Worm (Caenorhabditis elegans) whole organism, mixed stage, embryonic: ENCODE data around the gene clec-204.
A peak's percentile ranks its signal among the peaks of the same experiment; 100 is the strongest.

Experiments
- M03D4.4 ChIP-seq: sonication (generic microtip); optimal IDR thresholded peaks from 2 replicates; lab custom pipeline; 2017; ENCODE audit warnings: mild to moderate bottlenecking, missing genetic modification characterization, missing compliant biosample characterization
- bed-3 ChIP-seq: fragments of 200-800 bp; sonication (Bioruptor generic); optimal IDR thresholded peaks from 3 replicates; lab custom pipeline; 2018; ENCODE audit warnings: mild to moderate bottlenecking, missing genetic modification characterization, moderate library complexity, missing compliant biosample characterization
- blmp-1 ChIP-seq: fragments of 150-350 bp; optimal IDR thresholded peaks from 2 replicates; lab custom pipeline; 2014; ENCODE audit warnings: missing biosample characterization, missing genetic modification characterization
- ceh-43 ChIP-seq: fragments of 200-800 bp; sonication (Bioruptor generic); optimal IDR thresholded peaks from 2 replicates; lab custom pipeline; 2018; ENCODE audit warnings: mild to moderate bottlenecking, missing genetic modification characterization, moderate library complexity, missing compliant biosample characterization
- ceh-83 ChIP-seq: fragments of 200-800 bp; sonication (Bioruptor generic); optimal IDR thresholded peaks from 2 replicates; lab custom pipeline; 2018; ENCODE audit warnings: mild to moderate bottlenecking, missing genetic modification characterization, missing compliant biosample characterization
- ces-1 ChIP-seq: fragments of 150-350 bp; optimal IDR thresholded peaks from 2 replicates; lab custom pipeline; 2014; ENCODE audit warnings: missing biosample characterization, missing genetic modification reagents, missing genetic modification characterization
- cnd-1 ChIP-seq: fragments of 200-800 bp; sonication (Bioruptor generic); optimal IDR thresholded peaks from 2 replicates; lab custom pipeline; 2018; ENCODE audit warnings: mild to moderate bottlenecking, missing genetic modification characterization, missing compliant biosample characterization
- drap-1 ChIP-seq: fragments of 200-800 bp; sonication (Bioruptor generic); optimal IDR thresholded peaks from 3 replicates; lab custom pipeline; 2018; ENCODE audit warnings: mild to moderate bottlenecking, missing genetic modification characterization, missing compliant biosample characterization
- elt-1 ChIP-seq: sonication (generic microtip); optimal IDR thresholded peaks from 2 replicates; lab custom pipeline; 2017; ENCODE audit warnings: missing genetic modification characterization, mild to moderate bottlenecking, missing compliant biosample characterization, antibody characterized with exemption, moderate library complexity, borderline replicate concordance; ENCODE audit not compliant: insufficient read depth
- elt-3 ChIP-seq: fragments of 150-350 bp; optimal IDR thresholded peaks from 2 replicates; lab custom pipeline; 2014; ENCODE audit warnings: missing biosample characterization, missing genetic modification characterization
- flh-1 ChIP-seq: fragments of 200-800 bp; sonication (Bioruptor generic); optimal IDR thresholded peaks from 2 replicates; lab custom pipeline; 2018; ENCODE audit warnings: mild to moderate bottlenecking, missing genetic modification characterization, moderate library complexity, missing compliant biosample characterization
- ham-2 ChIP-seq: fragments of 200-800 bp; sonication (Bioruptor generic); optimal IDR thresholded peaks from 2 replicates; lab custom pipeline; 2018; ENCODE audit warnings: mild to moderate bottlenecking, missing genetic modification characterization, missing compliant biosample characterization
- hlh-1 ChIP-seq: fragments of 150-350 bp; optimal IDR thresholded peaks from 2 replicates; lab custom pipeline; 2014; ENCODE audit warnings: missing biosample characterization, missing genetic modification reagents, missing genetic modification characterization
- lin-13 ChIP-seq: fragments of 150-350 bp; optimal IDR thresholded peaks from 2 replicates; lab custom pipeline; 2014; ENCODE audit warnings: missing biosample characterization, missing genetic modification characterization
- lin-32 ChIP-seq: fragments of 200-800 bp; sonication (Bioruptor generic); optimal IDR thresholded peaks from 2 replicates; lab custom pipeline; 2018; ENCODE audit warnings: mild to moderate bottlenecking, missing genetic modification characterization, missing compliant biosample characterization
- lsy-2 ChIP-seq: fragments of 150-350 bp; optimal IDR thresholded peaks from 2 replicates; lab custom pipeline; 2014; ENCODE audit warnings: missing biosample characterization, missing genetic modification characterization
- mab-5 ChIP-seq: fragments of 150-350 bp; optimal IDR thresholded peaks from 2 replicates; lab custom pipeline; 2014; ENCODE audit warnings: missing biosample characterization, missing genetic modification characterization
- mep-1 ChIP-seq: fragments of 150-350 bp; optimal IDR thresholded peaks from 2 replicates; lab custom pipeline; 2017; ENCODE audit warnings: missing biosample characterization, missing genetic modification reagents, missing genetic modification characterization, inconsistent platforms
- mls-2 ChIP-seq: sonication (generic microtip); optimal IDR thresholded peaks from 2 replicates; lab custom pipeline; 2016; ENCODE audit warnings: mild to moderate bottlenecking, missing genetic modification characterization, moderate library complexity, missing compliant biosample characterization
- nhr-12 ChIP-seq: fragments of 150-350 bp; optimal IDR thresholded peaks from 2 replicates; lab custom pipeline; 2014; ENCODE audit warnings: missing biosample characterization, missing genetic modification characterization
- nhr-2 ChIP-seq: fragments of 150-350 bp; optimal IDR thresholded peaks from 2 replicates; lab custom pipeline; 2014; ENCODE audit warnings: missing biosample characterization, missing genetic modification characterization
- nhr-237 ChIP-seq: fragments of 150-350 bp; optimal IDR thresholded peaks from 2 replicates; lab custom pipeline; 2014; ENCODE audit warnings: missing biosample characterization, missing genetic modification characterization
- nhr-28 ChIP-seq: fragments of 150-350 bp; optimal IDR thresholded peaks from 2 replicates; lab custom pipeline; 2014; ENCODE audit warnings: missing biosample characterization, missing genetic modification characterization
- nhr-76 ChIP-seq: sonication (generic microtip); optimal IDR thresholded peaks from 2 replicates; lab custom pipeline; 2017; ENCODE audit warnings: missing biosample characterization, missing genetic modification characterization
- pha-4 ChIP-seq: fragments of 150-350 bp; optimal IDR thresholded peaks from 2 replicates; lab custom pipeline; 2018; ENCODE audit warnings: missing biosample characterization, missing genetic modification reagents, missing genetic modification characterization
- sem-2 ChIP-seq: fragments of 200-800 bp; sonication (Bioruptor generic); optimal IDR thresholded peaks from 2 replicates; lab custom pipeline; 2018; ENCODE audit warnings: mild to moderate bottlenecking, missing genetic modification characterization, missing compliant biosample characterization
- sptf-1 ChIP-seq: sonication (generic microtip); optimal IDR thresholded peaks from 2 replicates; lab custom pipeline; 2017; ENCODE audit warnings: mild to moderate bottlenecking, missing genetic modification characterization, moderate library complexity, missing compliant biosample characterization
- tbx-8 ChIP-seq: fragments of 200-800 bp; sonication (Bioruptor generic); optimal IDR thresholded peaks from 2 replicates; lab custom pipeline; 2018; ENCODE audit warnings: mild to moderate bottlenecking, missing genetic modification characterization, moderate library complexity, missing compliant biosample characterization
- unc-120 ChIP-seq: sonication (generic microtip); optimal IDR thresholded peaks from 2 replicates; lab custom pipeline; 2017; ENCODE audit warnings: missing genetic modification characterization, missing compliant biosample characterization; ENCODE audit not compliant: poor library complexity, severe bottlenecking
- unc-39 ChIP-seq: fragments of 150-350 bp; optimal IDR thresholded peaks from 2 replicates; lab custom pipeline; 2014; ENCODE audit warnings: missing biosample characterization, missing genetic modification characterization
- unc-62 ChIP-seq: fragments of 150-350 bp; optimal IDR thresholded peaks from 2 replicates; lab custom pipeline; 2014; ENCODE audit warnings: missing biosample characterization, missing genetic modification reagents, missing genetic modification characterization
- zip-8 ChIP-seq: fragments of 150-350 bp; optimal IDR thresholded peaks from 2 replicates; lab custom pipeline; 2014; ENCODE audit warnings: missing biosample characterization, missing genetic modification characterization
- ztf-11 ChIP-seq: fragments of 150-350 bp; optimal IDR thresholded peaks from 2 replicates; lab custom pipeline; 2014; ENCODE audit warnings: missing biosample characterization, missing genetic modification characterization

clec-204 gene

ce11 chrV:1741074-1741473, 15.9 kb upstream of the clec-204 start, which contains the start of gene srab-25:
Gene srab-25, minus strand, starts transcription at chrV:1741174.
- TF ChIP-seq sem-2 (GFP tag; lab: Kevin White, UChicago) (no peak), sptf-1 (tag; lab: Kevin White, UChicago) (no peak), hlh-1 (tag; lab: Kevin White, UChicago) (no peak), lsy-2 (tag; lab: Kevin White, UChicago) (no peak), drap-1 (no peak), zip-8 (no peak), tbx-8 (no peak), ces-1 (no peak), pha-4 (tag; lab: Kevin White, UChicago) (no peak), bed-3 (no peak), nhr-2 (tag; lab: Kevin White, UChicago) (no peak), M03D4.4 (tag; lab: Kevin White, UChicago) (no peak), nhr-28 (tag; lab: Kevin White, UChicago) (no peak), unc-120 (tag; lab: Kevin White, UChicago) (no peak), lin-32 (no peak), ceh-83 (GFP tag; lab: Kevin White, UChicago) (no peak), nhr-12 (tag; lab: Kevin White, UChicago) (no peak), mep-1 (tag; lab: Kevin White, UChicago) (no peak), lin-13 (tag; lab: Kevin White, UChicago) (no peak)

DNA sequence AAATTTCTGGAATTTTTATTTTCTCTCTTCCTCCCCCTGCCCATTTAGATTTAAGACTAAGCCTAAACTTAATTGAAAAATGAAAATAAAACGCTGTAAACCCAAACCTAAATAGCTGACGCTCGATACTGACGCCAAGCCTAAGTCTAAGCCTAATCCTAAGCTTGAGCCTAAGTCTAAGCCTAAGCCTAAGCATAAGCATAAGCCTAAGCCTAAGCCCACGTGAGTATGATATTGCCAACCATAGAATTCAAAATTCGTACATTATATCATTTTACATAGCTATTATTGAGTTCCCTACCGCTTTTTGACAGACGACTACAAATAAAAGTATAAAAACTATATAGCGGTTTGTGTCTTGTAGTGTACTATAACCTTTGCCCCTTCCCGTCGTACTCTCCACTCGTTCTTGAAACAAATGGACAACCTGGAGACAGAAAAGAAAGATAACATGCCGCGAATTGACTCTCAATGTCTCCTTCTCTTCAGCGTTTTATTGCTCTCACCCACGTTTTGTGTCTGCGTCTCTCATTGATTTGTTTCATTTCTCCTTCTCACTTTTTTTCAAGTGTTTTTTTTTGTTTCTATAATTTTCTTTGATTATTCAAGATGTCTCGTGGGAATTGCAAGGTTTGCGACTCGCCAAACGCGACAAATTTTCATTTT, 13.6 kb upstream of the clec-204 start, which contains the start of gene nhr-256:
nhr-256 (plus strand) TSS at position 567 of the 666 bp plus-strand sequence.
- no peak for TF ChIP-seq unc-39 (tag; lab: Kevin White, UChicago)
- TF ChIP-seq mep-1 (tag; lab: Kevin White, UChicago): peak; percentile 19
- peak; percentile 78 for TF ChIP-seq nhr-12 (tag; lab: Kevin White, UChicago)
- TF ChIP-seq unc-62: peak; percentile 52
- TF ChIP-seq nhr-28 (tag; lab: Kevin White, UChicago): peak; percentile 74
- peak; percentile 68 for TF ChIP-seq pha-4 (tag; lab: Kevin White, UChicago)
- no peak for TF ChIP-seq sptf-1 (tag; lab: Kevin White, UChicago)
- TF ChIP-seq lin-13 (tag; lab: Kevin White, UChicago): no peak
- TF ChIP-seq elt-1 (tag; lab: Kevin White, UChicago): no peak
- no peak for TF ChIP-seq mab-5
- peak; percentile 55 for TF ChIP-seq ces-1
- TF ChIP-seq ztf-11 (tag; lab: Kevin White, UChicago): no peak
- TF ChIP-seq nhr-237: peak; percentile 71
- no peak for TF ChIP-seq sem-2 (GFP tag; lab: Kevin White, UChicago)
- peak; percentile 48 for TF ChIP-seq elt-3 (tag; lab: Kevin White, UChicago)
- TF ChIP-seq tbx-8: no peak
- peak; percentile 65 for TF ChIP-seq ham-2

- TF ChIP-seq sptf-1 (tag; lab: Kevin White, UChicago): no peak
- no peak for TF ChIP-seq hlh-1 (tag; lab: Kevin White, UChicago)
- TF ChIP-seq cnd-1 (tag; lab: Kevin White, UChicago): no peak
- TF ChIP-seq ztf-11 (tag; lab: Kevin White, UChicago): no peak
- no peak for TF ChIP-seq unc-62
- TF ChIP-seq nhr-28 (tag; lab: Kevin White, UChicago): no peak
- TF ChIP-seq elt-3 (tag; lab: Kevin White, UChicago): no peak
- TF ChIP-seq unc-120 (tag; lab: Kevin White, UChicago): no peak
- no peak for TF ChIP-seq zip-8
- no peak for TF ChIP-seq nhr-76
- TF ChIP-seq lin-32: no peak
- no peak for TF ChIP-seq ham-2
- no peak for TF ChIP-seq pha-4 (tag; lab: Kevin White, UChicago)
- no peak for TF ChIP-seq mls-2 (tag; lab: Kevin White, UChicago)
- no peak for TF ChIP-seq flh-1
- TF ChIP-seq M03D4.4 (tag; lab: Kevin White, UChicago): no peak
- TF ChIP-seq, all 35 proteins: peak for 0
These were observed 7.9 kb upstream of the clec-204 start, which contains the start of gene ZK697.8 for ce11 chrV:1749053-1749452. Gene ZK697.8, minus strand, starts transcription at chrV:1749153.

- TF ChIP-seq pha-4 (tag; lab: Kevin White, UChicago) (no peak), ceh-83 (GFP tag; lab: Kevin White, UChicago) (no peak), M03D4.4 (tag; lab: Kevin White, UChicago) (no peak), hlh-1 (tag; lab: Kevin White, UChicago) (no peak), elt-1 (tag; lab: Kevin White, UChicago) (no peak), ceh-43 (GFP tag; lab: Kevin White, UChicago) (no peak), zip-8 (no peak), unc-62 (no peak), mab-5 (no peak), lin-13 (tag; lab: Kevin White, UChicago) (no peak), lsy-2 (tag; lab: Kevin White, UChicago) (no peak), unc-39 (tag; lab: Kevin White, UChicago) (no peak), blmp-1 (tag; lab: Kevin White, UChicago) (no peak), ztf-11 (tag; lab: Kevin White, UChicago) (no peak), nhr-76 (no peak), sem-2 (GFP tag; lab: Kevin White, UChicago) (no peak)
- TF ChIP-seq, all 35 proteins: peak for 0
These were observed 5.5 kb upstream of the clec-204 start, which contains the start of gene srh-199 for ce11 chrV:1751449-1751848. Gene srh-199, minus strand, starts transcription at chrV:1751549.
